Worm (Caenorhabditis elegans) whole organism, L4/young adult: ENCODE measurements around the gene C04C11.25.

Experiments
- W03F9.2 ChIP-seq: fragments of 150-350 bp; optimal IDR thresholded peaks from 2 replicates; lab custom pipeline; 2014; ENCODE audit warnings: missing biosample characterization, missing genetic modification characterization
- dao-5 ChIP-seq: sonication (generic microtip); optimal IDR thresholded peaks from 2 replicates; lab custom pipeline; 2016; ENCODE audit warnings: missing genotype, missing genetic modification characterization, moderate library complexity, missing compliant biosample characterization
- him-1 ChIP-seq: sonication (generic microtip); optimal IDR thresholded peaks from 2 replicates; lab custom pipeline; 2016; ENCODE audit warnings: missing genotype, missing genetic modification reagents, missing genetic modification characterization, missing compliant biosample characterization

DNA sequence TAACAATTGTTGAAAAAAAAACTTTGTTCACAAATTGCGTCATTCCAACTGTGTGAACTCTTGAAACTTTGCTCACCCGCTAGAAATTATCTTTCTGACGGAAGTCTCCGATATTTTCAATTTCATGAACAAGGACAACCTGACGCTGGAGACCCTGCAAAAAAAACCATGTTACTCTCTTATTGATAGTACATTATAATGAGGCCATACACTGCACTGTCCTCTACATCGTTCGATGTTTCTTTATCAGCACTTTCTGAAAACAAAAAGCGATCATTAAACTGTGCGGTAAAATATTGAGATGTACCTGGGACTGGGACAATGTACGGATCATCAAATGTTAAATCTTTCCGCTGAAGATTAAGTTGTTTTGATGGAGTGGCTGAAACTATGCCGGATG, 11.7 kb downstream of the C04C11.25 start:
- TF ChIP-seq him-1 (tag; lab: Kevin White, UChicago) (no peak), W03F9.2 (tag; lab: Kevin White, UChicago) (no peak), dao-5 (tag; lab: Kevin White, UChicago) (no peak)
